Worm (Caenorhabditis elegans) whole organism, late embryonic: Measurements from ENCODE around the gene Y116A8C.40.

Experiments
- C38D4.7 ChIP-seq: fragments of 200-800 bp; sonication (Bioruptor generic); optimal IDR thresholded peaks from 2 replicates; lab custom pipeline; 2018; ENCODE audit warnings: mild to moderate bottlenecking, missing genetic modification characterization, moderate library complexity, missing compliant biosample characterization
- F13H6.1 ChIP-seq: sonication (generic microtip); optimal IDR thresholded peaks from 2 replicates; lab custom pipeline; 2016; ENCODE audit warnings: missing genetic modification characterization, missing compliant biosample characterization
- K02D7.2 ChIP-seq: sonication (generic microtip); optimal IDR thresholded peaks from 2 replicates; lab custom pipeline; 2017; ENCODE audit warnings: mild to moderate bottlenecking, missing genetic modification characterization, missing compliant biosample characterization
- Y22D7AL.16 ChIP-seq: sonication (generic microtip); optimal IDR thresholded peaks from 2 replicates; lab custom pipeline; 2016; ENCODE audit warnings: missing genetic modification characterization, missing compliant biosample characterization
- ahr-1 ChIP-seq: sonication (generic microtip); optimal IDR thresholded peaks from 2 replicates; lab custom pipeline; 2016; ENCODE audit warnings: missing genetic modification characterization, missing compliant biosample characterization
- ceh-18 ChIP-seq: sonication (generic microtip); optimal IDR thresholded peaks from 2 replicates; lab custom pipeline; 2016; ENCODE audit warnings: missing genetic modification characterization, missing compliant biosample characterization
- ceh-19 ChIP-seq: fragments of 200-800 bp; sonication (Bioruptor generic); optimal IDR thresholded peaks from 2 replicates; lab custom pipeline; 2018; ENCODE audit warnings: mild to moderate bottlenecking, missing genetic modification characterization, missing compliant biosample characterization
- ceh-2 ChIP-seq: sonication (generic microtip); optimal IDR thresholded peaks from 2 replicates; lab custom pipeline; 2016; ENCODE audit warnings: missing genotype, missing genetic modification characterization, missing compliant biosample characterization
- ceh-22 ChIP-seq: sonication (generic microtip); optimal IDR thresholded peaks from 2 replicates; lab custom pipeline; 2017; ENCODE audit warnings: missing biosample characterization, missing genetic modification characterization
- ceh-24 ChIP-seq: sonication (generic microtip); optimal IDR thresholded peaks from 2 replicates; lab custom pipeline; 2016; ENCODE audit warnings: mild to moderate bottlenecking, missing genetic modification characterization, missing compliant biosample characterization
- ceh-30 ChIP-seq: fragments of 150-350 bp; optimal IDR thresholded peaks from 2 replicates; lab custom pipeline; 2014; ENCODE audit warnings: missing biosample characterization, missing genetic modification characterization
- ceh-31 ChIP-seq: sonication (generic microtip); optimal IDR thresholded peaks from 2 replicates; lab custom pipeline; 2016; ENCODE audit warnings: missing genetic modification characterization, missing compliant biosample characterization
- ceh-45 ChIP-seq: fragments of 200-800 bp; sonication (Bioruptor generic); IDR thresholded peaks from 2 replicates; pipeline ENCODE4 v1.3.6; 2022; ENCODE audit warnings: missing genetic modification reagents, missing genetic modification characterization, missing compliant biosample characterization
- ceh-48 ChIP-seq: sonication (generic microtip); optimal IDR thresholded peaks from 2 replicates; lab custom pipeline; 2016; ENCODE audit warnings: missing genetic modification characterization, inconsistent platforms, missing compliant biosample characterization
- ceh-6 ChIP-seq: fragments of 200-800 bp; sonication (Bioruptor generic); optimal IDR thresholded peaks from 2 replicates; lab custom pipeline; 2018; ENCODE audit warnings: mild to moderate bottlenecking, missing genetic modification characterization, missing compliant biosample characterization
- che-1 ChIP-seq: sonication (generic microtip); optimal IDR thresholded peaks from 2 replicates; lab custom pipeline; 2016; ENCODE audit warnings: mild to moderate bottlenecking, missing genetic modification characterization, missing compliant biosample characterization
- elt-2 ChIP-seq: sonication (generic microtip); optimal IDR thresholded peaks from 2 replicates; lab custom pipeline; 2016; ENCODE audit warnings: missing genetic modification reagents, missing genetic modification characterization, missing compliant biosample characterization
- eyg-1 ChIP-seq: sonication (generic microtip); optimal IDR thresholded peaks from 2 replicates; lab custom pipeline; 2016; ENCODE audit warnings: missing genotype, missing genetic modification characterization, missing compliant biosample characterization
- fkh-10 ChIP-seq: fragments of 150-350 bp; optimal IDR thresholded peaks from 2 replicates; lab custom pipeline; 2014; ENCODE audit warnings: missing biosample characterization, missing genetic modification reagents, missing genetic modification characterization
- fkh-6 ChIP-seq: sonication (generic microtip); optimal IDR thresholded peaks from 2 replicates; lab custom pipeline; 2016; ENCODE audit warnings: missing genetic modification characterization, missing compliant biosample characterization
- gmeb-2 ChIP-seq: sonication (generic microtip); optimal IDR thresholded peaks from 2 replicates; lab custom pipeline; 2016; ENCODE audit warnings: missing genetic modification characterization, inconsistent platforms, missing compliant biosample characterization
- hlh-8 ChIP-seq: sonication (generic microtip); optimal IDR thresholded peaks from 2 replicates; lab custom pipeline; 2016; ENCODE audit warnings: missing genotype, missing genetic modification characterization, missing compliant biosample characterization
- lim-6 ChIP-seq: sonication (generic microtip); optimal IDR thresholded peaks from 2 replicates; lab custom pipeline; 2016; ENCODE audit warnings: missing genetic modification characterization, missing compliant biosample characterization
- lin-11 ChIP-seq: fragments of 200-800 bp; sonication (Bioruptor generic); optimal IDR thresholded peaks from 2 replicates; lab custom pipeline; 2018; ENCODE audit warnings: mild to moderate bottlenecking, missing genetic modification characterization, missing compliant biosample characterization
- madf-2 ChIP-seq: sonication (generic microtip); optimal IDR thresholded peaks from 2 replicates; lab custom pipeline; 2017; ENCODE audit warnings: missing genetic modification characterization, missing compliant biosample characterization
- mec-3 ChIP-seq: sonication (generic microtip); optimal IDR thresholded peaks from 2 replicates; lab custom pipeline; 2016; ENCODE audit warnings: borderline replicate concordance, missing genetic modification characterization, missing compliant biosample characterization
- nfya-1 ChIP-seq: sonication (generic microtip); optimal IDR thresholded peaks from 2 replicates; lab custom pipeline; 2017; ENCODE audit warnings: missing genetic modification characterization, mild to moderate bottlenecking, missing compliant biosample characterization, antibody characterized with exemption, moderate library complexity
- nhr-11 ChIP-seq: fragments of 150-350 bp; optimal IDR thresholded peaks from 2 replicates; lab custom pipeline; 2014; ENCODE audit warnings: missing biosample characterization, missing genetic modification characterization
- npax-4 ChIP-seq: sonication (generic microtip); optimal IDR thresholded peaks from 2 replicates; lab custom pipeline; 2016; ENCODE audit warnings: missing genetic modification characterization, missing compliant biosample characterization
- odd-2 ChIP-seq: sonication (generic microtip); optimal IDR thresholded peaks from 2 replicates; lab custom pipeline; 2017; ENCODE audit warnings: antibody characterized with exemption, mild to moderate bottlenecking, missing genetic modification characterization, missing compliant biosample characterization
- pag-3 ChIP-seq: sonication (generic microtip); optimal IDR thresholded peaks from 2 replicates; lab custom pipeline; 2016; ENCODE audit warnings: missing compliant biosample characterization, missing genetic modification characterization, borderline replicate concordance
- pqm-1 ChIP-seq: sonication (generic microtip); optimal IDR thresholded peaks from 2 replicates; lab custom pipeline; 2016; ENCODE audit warnings: missing genetic modification characterization, missing compliant biosample characterization
- pros-1 ChIP-seq: fragments of 150-350 bp; optimal IDR thresholded peaks from 2 replicates; lab custom pipeline; 2014; ENCODE audit warnings: missing biosample characterization, missing genetic modification reagents, missing genetic modification characterization
- ref-2 ChIP-seq: sonication (generic microtip); optimal IDR thresholded peaks from 2 replicates; lab custom pipeline; 2016; ENCODE audit warnings: missing genetic modification characterization, missing compliant biosample characterization
- rnt-1 ChIP-seq: sonication (generic microtip); optimal IDR thresholded peaks from 2 replicates; lab custom pipeline; 2016; ENCODE audit warnings: missing genetic modification characterization, missing compliant biosample characterization
- sox-2 ChIP-seq: fragments of 200-800 bp; sonication (Bioruptor generic); IDR thresholded peaks from 2 replicates; pipeline ENCODE4 v1.3.6; 2022; ENCODE audit warnings: missing genetic modification reagents, missing genetic modification characterization, missing compliant biosample characterization
- sox-4 ChIP-seq: sonication (generic microtip); optimal IDR thresholded peaks from 2 replicates; lab custom pipeline; 2017; ENCODE audit warnings: mild to moderate bottlenecking, missing genetic modification characterization, inconsistent platforms, missing compliant biosample characterization
- tbx-7 ChIP-seq: sonication (generic microtip); optimal IDR thresholded peaks from 2 replicates; lab custom pipeline; 2016; ENCODE audit warnings: missing genotype, missing genetic modification characterization, missing compliant biosample characterization
- zip-5 ChIP-seq: sonication (generic microtip); optimal IDR thresholded peaks from 2 replicates; lab custom pipeline; 2016; ENCODE audit warnings: missing genetic modification characterization, missing compliant biosample characterization
- ztf-16 ChIP-seq: sonication (generic microtip); optimal IDR thresholded peaks from 2 replicates; lab custom pipeline; 2017; ENCODE audit warnings: missing genetic modification characterization, missing compliant biosample characterization

Gene Y116A8C.40

ce11 chrIV:17150871-17151270, at the start of gene Y116A8C.40:
Gene Y116A8C.40 (minus strand): TSS chrIV:17150971.
- TF ChIP-seq mec-3 (tag; lab: Kevin White, UChicago) (no peak), ahr-1 (tag; lab: Kevin White, UChicago) (no peak), ceh-45 (GFP tag; lab: Robert Waterston, UW) (no peak), ceh-24 (tag; lab: Kevin White, UChicago) (no peak)

ce11 chrIV:17199706-17200105, 48.9 kb upstream of the Y116A8C.40 start:
- TF ChIP-seq madf-2 (tag; lab: Kevin White, UChicago) (no peak), fkh-6 (tag; lab: Kevin White, UChicago) (no peak), lin-11 (tag; lab: Kevin White, UChicago) (no peak), ceh-48 (tag; lab: Kevin White, UChicago) (no peak), zip-5 (tag; lab: Kevin White, UChicago) (no peak), ztf-16 (tag; lab: Kevin White, UChicago) (no peak), che-1 (no peak), K02D7.2 (tag; lab: Kevin White, UChicago) (no peak), mec-3 (tag; lab: Kevin White, UChicago) (no peak), ceh-30 (no peak)

- TF ChIP-seq ceh-45 (GFP tag; lab: Robert Waterston, UW) (no peak), ceh-19 (GFP tag; lab: Kevin White, UChicago) (no peak), nfya-1 (no peak), sox-4 (no peak)
Observed at ce11 chrIV:17193491-17193890, 42.7 kb upstream of the Y116A8C.40 start.

ce11 chrIV:17191791-17192190, 41.0 kb upstream of the Y116A8C.40 start, which contains the start of gene flp-17:
Gene flp-17 (minus strand): TSS chrIV:17191891.
- TF ChIP-seq ceh-18 (tag; lab: Kevin White, UChicago) (no peak), ceh-6 (GFP tag; lab: Kevin White, UChicago) (no peak), npax-4 (no peak), elt-2 (tag; lab: Kevin White, UChicago) (no peak), gmeb-2 (tag; lab: Kevin White, UChicago) (no peak), hlh-8 (tag; lab: Kevin White, UChicago) (no peak), odd-2 (tag; lab: Kevin White, UChicago) (no peak), pqm-1 (tag; lab: Kevin White, UChicago) (no peak), eyg-1 (tag; lab: Kevin White, UChicago) (no peak), tbx-7 (tag; lab: Kevin White, UChicago) (no peak), rnt-1 (tag; lab: Kevin White, UChicago) (no peak), nhr-11 (tag; lab: Kevin White, UChicago) (no peak), lim-6 (tag; lab: Kevin White, UChicago) (no peak), ceh-19 (GFP tag; lab: Kevin White, UChicago) (no peak), ztf-16 (tag; lab: Kevin White, UChicago) (no peak), ceh-22 (tag; lab: Kevin White, UChicago) (no peak), madf-2 (tag; lab: Kevin White, UChicago) (no peak)

ce11 chrIV:17189193-17189592, 38.4 kb upstream of the Y116A8C.40 start:
- TF ChIP-seq ceh-45 (GFP tag; lab: Robert Waterston, UW) (no peak), F13H6.1 (tag; lab: Kevin White, UChicago) (no peak), Y22D7AL.16 (tag; lab: Kevin White, UChicago) (no peak), K02D7.2 (tag; lab: Kevin White, UChicago) (no peak), pros-1 (tag; lab: Kevin White, UChicago) (no peak), ceh-22 (tag; lab: Kevin White, UChicago) (no peak), ref-2 (tag; lab: Kevin White, UChicago) (no peak), pag-3 (tag; lab: Kevin White, UChicago) (no peak), eyg-1 (tag; lab: Kevin White, UChicago) (no peak), ceh-31 (tag; lab: Kevin White, UChicago) (no peak), nfya-1 (no peak), ceh-2 (no peak), tbx-7 (tag; lab: Kevin White, UChicago) (no peak), fkh-10 (GFP tag; lab: Kevin White, UChicago) (no peak), pqm-1 (tag; lab: Kevin White, UChicago) (no peak), C38D4.7 (GFP tag; lab: Kevin White, UChicago) (no peak), sox-2 (GFP tag; lab: Robert Waterston, UW) (no peak), zip-5 (tag; lab: Kevin White, UChicago) (no peak)
